Fruit fly (Drosophila melanogaster) whole organism, embryonic: ENCODE results near the gene cue.
A peak's percentile ranks its signal among the peaks of the same experiment; 100 is the strongest.

ENCODE experiments used
- Aef1 ChIP-seq: fragments of 200-800 bp; sonication (Bioruptor generic); IDR thresholded peaks from 3 replicates; pipeline ENCODE4 v1.3.6; 2022; ENCODE audit warnings: missing biosample characterization, missing genetic modification characterization
- BEAF-32 ChIP-seq: fragments of 200-800 bp; sonication (Bioruptor generic); optimal IDR thresholded peaks from 3 replicates; lab custom pipeline; 2017; ENCODE audit warnings: missing biosample characterization, missing genetic modification characterization, mild to moderate bottlenecking, moderate library complexity, missing genetic modification reagents
- Bteb2 ChIP-seq: fragments of 200-800 bp; sonication (Bioruptor generic); optimal IDR thresholded peaks from 2 replicates; lab custom pipeline; 2016; ENCODE audit warnings: missing biosample characterization, missing genetic modification characterization
- CG10209 ChIP-seq: fragments of 200-800 bp; sonication (Bioruptor generic); optimal IDR thresholded peaks from 3 replicates; lab custom pipeline; 2017; ENCODE audit warnings: missing biosample characterization, mild to moderate bottlenecking, missing genetic modification characterization, missing genetic modification reagents
- CG1024 ChIP-seq: fragments of 200-800 bp; sonication (Bioruptor generic); IDR thresholded peaks from 2 replicates; pipeline ENCODE4 v1.3.6; 2022; ENCODE audit warnings: missing biosample characterization, missing genetic modification characterization
- CG10431 ChIP-seq: fragments of 200-800 bp; sonication (Bioruptor generic); optimal IDR thresholded peaks from 3 replicates; lab custom pipeline; 2018; ENCODE audit warnings: missing biosample characterization, mild to moderate bottlenecking, missing genetic modification characterization
- CG10979 ChIP-seq: fragments of 200-800 bp; sonication (Bioruptor generic); optimal IDR thresholded peaks from 2 replicates; lab custom pipeline; 2018; ENCODE audit warnings: missing biosample characterization, mild to moderate bottlenecking, missing genetic modification characterization, moderate library complexity
- CG12071 ChIP-seq: fragments of 200-800 bp; sonication (Bioruptor generic); optimal IDR thresholded peaks from 3 replicates; lab custom pipeline; 2018; ENCODE audit warnings: missing biosample characterization, mild to moderate bottlenecking, missing genetic modification characterization
- CG1233 ChIP-seq: fragments of 200-800 bp; sonication (Bioruptor generic); optimal IDR thresholded peaks from 4 replicates; lab custom pipeline; 2018; ENCODE audit warnings: missing biosample characterization, mild to moderate bottlenecking, missing genetic modification characterization
- CG12942 ChIP-seq: fragments of 200-800 bp; sonication (Bioruptor generic); optimal IDR thresholded peaks from 3 replicates; lab custom pipeline; 2016; ENCODE audit warnings: missing biosample characterization, missing genetic modification characterization
- CG15479 ChIP-seq: fragments of 200-800 bp; sonication (Bioruptor generic); optimal IDR thresholded peaks from 3 replicates; lab custom pipeline; 2019; ENCODE audit warnings: missing biosample characterization, mild to moderate bottlenecking, missing genetic modification characterization, moderate library complexity
- CG15601 ChIP-seq: fragments of 200-800 bp; sonication (Bioruptor generic); optimal IDR thresholded peaks from 3 replicates; lab custom pipeline; 2019; ENCODE audit warnings: missing biosample characterization, mild to moderate bottlenecking, missing genetic modification characterization, moderate library complexity
- CG15696 ChIP-seq: fragments of 200-800 bp; sonication (Bioruptor generic); optimal IDR thresholded peaks from 2 replicates; lab custom pipeline; 2019; ENCODE audit warnings: missing biosample characterization, mild to moderate bottlenecking, missing genetic modification characterization, moderate library complexity
- CG16815 ChIP-seq: fragments of 200-800 bp; sonication (Bioruptor generic); optimal IDR thresholded peaks from 3 replicates; lab custom pipeline; 2017; ENCODE audit warnings: missing biosample characterization, mild to moderate bottlenecking, missing genetic modification characterization
- CG17385 ChIP-seq: fragments of 200-800 bp; sonication (Bioruptor generic); optimal IDR thresholded peaks from 3 replicates; lab custom pipeline; 2018; ENCODE audit warnings: missing biosample characterization, mild to moderate bottlenecking, missing genetic modification characterization
- CG17829 ChIP-seq: fragments of 200-800 bp; optimal IDR thresholded peaks from 2 replicates; lab custom pipeline; 2019; ENCODE audit warnings: missing biosample characterization, mild to moderate bottlenecking, missing genetic modification characterization, moderate library complexity
- CG18619 ChIP-seq: fragments of 200-800 bp; sonication (Bioruptor generic); optimal IDR thresholded peaks from 3 replicates; lab custom pipeline; 2017; ENCODE audit warnings: missing biosample characterization, mild to moderate bottlenecking, missing genetic modification characterization
- CG2712 ChIP-seq: fragments of 200-800 bp; optimal IDR thresholded peaks from 3 replicates; lab custom pipeline; 2019; ENCODE audit warnings: missing biosample characterization, mild to moderate bottlenecking, missing genetic modification characterization, moderate library complexity
- CG3995 ChIP-seq: fragments of 200-800 bp; sonication (Bioruptor generic); optimal IDR thresholded peaks from 3 replicates; lab custom pipeline; 2016; ENCODE audit warnings: missing biosample characterization, missing genetic modification characterization
- CG6791 ChIP-seq: fragments of 200-800 bp; sonication (Bioruptor generic); IDR thresholded peaks from 3 replicates; pipeline ENCODE4 v1.3.6; 2022; ENCODE audit warnings: missing biosample characterization, missing genetic modification characterization; ENCODE audit not compliant: partially characterized antibody
- CrebB ChIP-seq: fragments of 200-800 bp; sonication (Bioruptor generic); optimal IDR thresholded peaks from 3 replicates; lab custom pipeline; 2018; ENCODE audit warnings: missing biosample characterization, mild to moderate bottlenecking, missing genetic modification characterization
- Dek ChIP-seq: fragments of 200-800 bp; sonication (Bioruptor generic); optimal IDR thresholded peaks from 3 replicates; lab custom pipeline; 2019; ENCODE audit warnings: missing biosample characterization, mild to moderate bottlenecking, missing genetic modification characterization, moderate library complexity
- E2f1 ChIP-seq: fragments of 200-800 bp; sonication (Bioruptor generic); IDR thresholded peaks from 2 replicates; pipeline ENCODE4 v1.3.6; 2022; ENCODE audit warnings: missing biosample characterization, missing genetic modification characterization
- ERR ChIP-seq: fragments of 200-800 bp; sonication (Bioruptor generic); optimal IDR thresholded peaks from 2 replicates; lab custom pipeline; 2016; ENCODE audit warnings: missing biosample characterization, missing genetic modification characterization
- HmgD ChIP-seq: fragments of 200-800 bp; sonication (Bioruptor generic); optimal IDR thresholded peaks from 3 replicates; lab custom pipeline; 2016; ENCODE audit warnings: missing biosample characterization, missing genetic modification characterization
- Kr ChIP-seq: fragments of 200-800 bp; sonication (Bioruptor generic); optimal IDR thresholded peaks from 2 replicates; lab custom pipeline; 2017; ENCODE audit warnings: missing biosample characterization, mild to moderate bottlenecking, missing genetic modification characterization
- Neu2 ChIP-seq: fragments of 200-800 bp; sonication (Bioruptor generic); optimal IDR thresholded peaks from 3 replicates; lab custom pipeline; 2016; ENCODE audit warnings: missing biosample characterization, missing genetic modification characterization, borderline replicate concordance
- Sox102F ChIP-seq: fragments of 200-800 bp; sonication (Bioruptor generic); optimal IDR thresholded peaks from 2 replicates; lab custom pipeline; 2018; ENCODE audit warnings: missing biosample characterization, mild to moderate bottlenecking, missing genetic modification characterization, moderate library complexity
- Spps ChIP-seq: fragments of 200-800 bp; sonication (Bioruptor generic); optimal IDR thresholded peaks from 2 replicates; lab custom pipeline; 2018; ENCODE audit warnings: missing biosample characterization, mild to moderate bottlenecking, missing genetic modification characterization
- Sry-β ChIP-seq: fragments of 200-800 bp; sonication (Bioruptor generic); optimal IDR thresholded peaks from 2 replicates; lab custom pipeline; 2018; ENCODE audit warnings: missing biosample characterization, mild to moderate bottlenecking, missing genetic modification characterization, moderate library complexity
- Ssrp ChIP-seq: fragments of 200-800 bp; sonication (Bioruptor generic); optimal IDR thresholded peaks from 2 replicates; lab custom pipeline; 2018; ENCODE audit warnings: missing biosample characterization, mild to moderate bottlenecking, missing genetic modification characterization, moderate library complexity
- Trl ChIP-seq, 3 experiments: fragments of >200 bp in 2 of 3; fragments of 200-800 bp in 1 of 3; sonication (Bioruptor generic) in 1 of 3; optimal IDR thresholded peaks; 2 replicates in 1 of 3; 3 replicates in 2 of 3; lab custom pipeline; 2016 to 2017; ENCODE audit warnings: missing biosample characterization in 1 of 3, missing genetic modification characterization in 1 of 3
- ara ChIP-seq: fragments of 200-800 bp; sonication (Bioruptor generic); IDR thresholded peaks from 2 replicates; pipeline ENCODE4 v1.3.6; 2022; ENCODE audit warnings: missing biosample characterization, missing genetic modification characterization
- ci ChIP-seq: fragments of 200-800 bp; sonication (Bioruptor generic); IDR thresholded peaks from 3 replicates; pipeline ENCODE4 v1.3.6; 2022; ENCODE audit warnings: missing biosample characterization, missing genetic modification characterization
- fd3F ChIP-seq: fragments of 200-800 bp; sonication (Bioruptor generic); optimal IDR thresholded peaks from 2 replicates; lab custom pipeline; 2018; ENCODE audit warnings: missing biosample characterization, mild to moderate bottlenecking, missing genetic modification characterization, moderate library complexity
- grau ChIP-seq: fragments of 200-800 bp; optimal IDR thresholded peaks from 3 replicates; lab custom pipeline; 2019; ENCODE audit warnings: missing biosample characterization, mild to moderate bottlenecking, missing genetic modification characterization, moderate library complexity
- gro ChIP-seq: fragments of 200-800 bp; sonication (Bioruptor generic); optimal IDR thresholded peaks from 2 replicates; lab custom pipeline; 2016; ENCODE audit warnings: missing biosample characterization, missing genetic modification characterization
- hb ChIP-seq: fragments of 200-800 bp; sonication (Bioruptor generic); IDR thresholded peaks from 3 replicates; pipeline ENCODE4 v1.3.6; 2022; ENCODE audit warnings: missing biosample characterization, missing genetic modification characterization; ENCODE audit not compliant: partially characterized antibody
- jigr1 ChIP-seq: fragments of 200-800 bp; sonication (Bioruptor generic); IDR thresholded peaks from 3 replicates; pipeline ENCODE4 v1.3.6; 2022; ENCODE audit warnings: missing biosample characterization, missing genetic modification characterization
- knrl ChIP-seq: fragments of 200-800 bp; sonication (Bioruptor generic); IDR thresholded peaks from 3 replicates; pipeline ENCODE4 v1.3.6; 2022; ENCODE audit warnings: missing biosample characterization, missing genetic modification characterization; ENCODE audit not compliant: partially characterized antibody
- mirr ChIP-seq: fragments of 200-800 bp; sonication (Bioruptor generic); optimal IDR thresholded peaks from 3 replicates; lab custom pipeline; 2018; ENCODE audit warnings: missing biosample characterization, mild to moderate bottlenecking, missing genetic modification characterization
- prd ChIP-seq, 3 experiments: fragments of >200 bp in 2 of 3; fragments of 200-800 bp in 1 of 3; sonication (Bioruptor generic) in 1 of 3; optimal IDR thresholded peaks in 2 of 3; IDR thresholded peaks in 1 of 3; 2 replicates in 2 of 3; 3 replicates in 1 of 3; pipeline versions ENCODE4 v1.3.6 to Lab custom; 2017 to 2022; ENCODE audit warnings: missing biosample characterization in 1 of 3, missing genetic modification characterization in 1 of 3
- shn ChIP-seq: fragments of 200-800 bp; sonication (Bioruptor generic); optimal IDR thresholded peaks from 3 replicates; lab custom pipeline; 2016; ENCODE audit warnings: missing biosample characterization, missing genetic modification characterization
- sima ChIP-seq: fragments of 200-800 bp; sonication (Bioruptor generic); optimal IDR thresholded peaks from 2 replicates; lab custom pipeline; 2016; ENCODE audit warnings: missing biosample characterization, missing genetic modification characterization
- ssp ChIP-seq: fragments of 200-800 bp; sonication (Bioruptor generic); IDR thresholded peaks from 2 replicates; pipeline ENCODE4 v1.3.6; 2022; ENCODE audit warnings: missing biosample characterization, missing genetic modification characterization
- wor ChIP-seq: fragments of 200-800 bp; sonication (Bioruptor generic); IDR thresholded peaks from 2 replicates; pipeline ENCODE4 v1.3.6; 2022; ENCODE audit warnings: missing biosample characterization, missing genetic modification characterization
- zfh1 ChIP-seq: fragments of 200-800 bp; sonication (Bioruptor generic); IDR thresholded peaks from 3 replicates; pipeline ENCODE4 v1.3.6; 2022; ENCODE audit warnings: missing biosample characterization, missing genetic modification characterization

cue gene

dm6 chr3L:1517274-1518047, 390 bp upstream of the cue start (continued):
- TF ChIP-seq CG3995 (GFP tag; lab: Kevin White, UChicago) (peak; percentile 94), ci (peak; percentile 62; the same call in 2 of the 3 replicates), knrl (GFP tag; lab: Robert Waterston, UW) (peak; percentile 81), grau (tag; lab: Kevin White, UChicago) (no peak), CG10431 (no peak), Neu2 (GFP tag; lab: Kevin White, UChicago) (no peak), BEAF-32 (GFP tag; lab: Kevin White, UChicago) (peak; percentile 94), Kr (GFP tag; lab: Kevin White, UChicago) (no peak), CG18619 (GFP tag; lab: Kevin White, UChicago) (peak; percentile 40), Dek (tag; lab: Kevin White, UChicago) (no peak), CG17385 (GFP tag; lab: Kevin White, UChicago) (peak; percentile 48), CG15696 (tag; lab: Kevin White, UChicago) (no peak), ssp (0 out of 2 replicates have a peak, but pooled peaks have one; percentile 31), CG15479 (no peak), CG12071 (GFP tag; lab: Kevin White, UChicago) (peak; percentile 15), CG1233 (GFP tag; lab: Kevin White, UChicago) (peak; percentile 24), CG10209 (GFP tag; lab: Kevin White, UChicago) (peak; percentile 39), CrebB (no peak), gro (GFP tag; lab: Kevin White, UChicago) (no peak), CG16815 (GFP tag; lab: Kevin White, UChicago) (peak; percentile 8), ara (GFP tag; lab: Robert Waterston, UW) (peak; percentile 66), Bteb2 (peak; percentile 32), E2f1 (no peak; the same call in 1 of the 2 replicates), jigr1 (GFP tag; lab: Robert Waterston, UW) (no peak), prd (optimal IDR thresholded peaks at IDR 0.05; lab: Kevin White, UChicago) (no peak), prd (GFP tag; IDR thresholded peaks at IDR 0.05; lab: Robert Waterston, UW) (peak; percentile 64; the same call in 2 of the 3 replicates), Trl (optimal IDR thresholded peaks at IDR 0.05; lab: Kevin White, UChicago) (no peak), Trl (GFP tag; optimal IDR thresholded peaks at IDR 0.05; lab: Kevin White, UChicago) (peak; percentile 77), sima (no peak), CG12942 (GFP tag; lab: Kevin White, UChicago) (peak; percentile 71), shn (GFP tag; lab: Kevin White, UChicago) (peak; percentile 54), Aef1 (GFP tag; lab: Robert Waterston, UW) (peak; percentile 51), CG10979 (peak; percentile 17), mirr (GFP tag; lab: Kevin White, UChicago) (peak; percentile 16), zfh1 (GFP tag; lab: Robert Waterston, UW) (peak; percentile 67; the same call in 2 of the 3 replicates), wor (GFP tag; lab: Robert Waterston, UW) (0 out of 2 replicates have a peak, but pooled peaks have one; percentile 35), fd3F (no peak), CG17829 (tag; lab: Kevin White, UChicago) (peak; percentile 38), Sry-β (GFP tag; lab: Kevin White, UChicago) (no peak), HmgD (GFP tag; lab: Kevin White, UChicago) (peak; percentile 51), CG2712 (tag; lab: Kevin White, UChicago) (peak; percentile 31), CG1024 (GFP tag; lab: Robert Waterston, UW) (0 out of 2 replicates have a peak, but pooled peaks have one; percentile 4), Sox102F (GFP tag; lab: Kevin White, UChicago) (peak; percentile 43), CG6791 (GFP tag; lab: Robert Waterston, UW) (peak; percentile 80), Ssrp (tag; lab: Kevin White, UChicago) (no peak), CG15601 (tag; lab: Kevin White, UChicago) (no peak), Spps (tag; lab: Kevin White, UChicago) (no peak), hb (GFP tag; lab: Robert Waterston, UW) (peak; percentile 70), ERR (GFP tag; lab: Kevin White, UChicago) (peak; percentile 43)
